Fruit fly (Drosophila melanogaster) whole organism, embryonic: ENCODE measurements around the gene CG13622.

Experiments
- CG10431 ChIP-seq: fragments of 200-800 bp; sonication (Bioruptor generic); optimal IDR thresholded peaks from 3 replicates; lab custom pipeline; 2018; ENCODE audit warnings: missing biosample characterization, mild to moderate bottlenecking, missing genetic modification characterization
- CG1647 ChIP-seq: fragments of 200-800 bp; sonication (Bioruptor generic); optimal IDR thresholded peaks from 3 replicates; lab custom pipeline; 2016; ENCODE audit warnings: missing biosample characterization, missing genetic modification characterization
- CG18476 ChIP-seq: fragments of 200-800 bp; sonication (Bioruptor generic); optimal IDR thresholded peaks from 2 replicates; lab custom pipeline; 2016; ENCODE audit warnings: missing biosample characterization, mild to moderate bottlenecking, missing genetic modification characterization
- CG2199 ChIP-seq: fragments of 200-800 bp; sonication (Bioruptor generic); IDR thresholded peaks from 3 replicates; pipeline ENCODE4 v1.3.6; 2022; ENCODE audit warnings: missing biosample characterization, missing genetic modification characterization
- CG34422 ChIP-seq: fragments of 200-800 bp; sonication (Bioruptor generic); IDR thresholded peaks from 3 replicates; pipeline ENCODE4 v1.3.6; 2022; ENCODE audit warnings: missing biosample characterization, missing genetic modification characterization
- CG6689 ChIP-seq: fragments of 200-800 bp; sonication (Bioruptor generic); IDR thresholded peaks from 2 replicates; pipeline ENCODE4 v1.3.6; 2022; ENCODE audit warnings: missing biosample characterization, missing genetic modification characterization
- CG9609 ChIP-seq: fragments of 200-800 bp; sonication (Bioruptor generic); optimal IDR thresholded peaks from 3 replicates; lab custom pipeline; 2016; ENCODE audit warnings: missing biosample characterization, missing genetic modification characterization
- CG9817 ChIP-seq: fragments of 200-800 bp; sonication (Bioruptor generic); optimal IDR thresholded peaks from 2 replicates; lab custom pipeline; 2018; ENCODE audit warnings: missing biosample characterization, mild to moderate bottlenecking, missing genetic modification characterization, moderate library complexity
- br ChIP-seq: fragments of >200 bp; optimal IDR thresholded peaks from 2 replicates; lab custom pipeline; 2017
- jing ChIP-seq: fragments of 200-800 bp; sonication (Bioruptor generic); optimal IDR thresholded peaks from 2 replicates; lab custom pipeline; 2018; ENCODE audit warnings: missing biosample characterization, mild to moderate bottlenecking, missing genetic modification characterization
- sqz ChIP-seq: fragments of 200-800 bp; sonication (Bioruptor generic); optimal IDR thresholded peaks from 3 replicates; lab custom pipeline; 2018; ENCODE audit warnings: missing biosample characterization, mild to moderate bottlenecking, missing genetic modification characterization
- ssp ChIP-seq: fragments of 200-800 bp; sonication (Bioruptor generic); IDR thresholded peaks from 2 replicates; pipeline ENCODE4 v1.3.6; 2022; ENCODE audit warnings: missing biosample characterization, missing genetic modification characterization
- sug ChIP-seq: fragments of 200-800 bp; optimal IDR thresholded peaks from 2 replicates; lab custom pipeline; 2019; ENCODE audit warnings: missing biosample characterization, mild to moderate bottlenecking, missing genetic modification characterization, moderate library complexity
- tio ChIP-seq: fragments of 200-800 bp; sonication (Bioruptor generic); optimal IDR thresholded peaks from 2 replicates; lab custom pipeline; 2017; ENCODE audit warnings: missing biosample characterization, missing genetic modification characterization, inconsistent platforms

DNA sequence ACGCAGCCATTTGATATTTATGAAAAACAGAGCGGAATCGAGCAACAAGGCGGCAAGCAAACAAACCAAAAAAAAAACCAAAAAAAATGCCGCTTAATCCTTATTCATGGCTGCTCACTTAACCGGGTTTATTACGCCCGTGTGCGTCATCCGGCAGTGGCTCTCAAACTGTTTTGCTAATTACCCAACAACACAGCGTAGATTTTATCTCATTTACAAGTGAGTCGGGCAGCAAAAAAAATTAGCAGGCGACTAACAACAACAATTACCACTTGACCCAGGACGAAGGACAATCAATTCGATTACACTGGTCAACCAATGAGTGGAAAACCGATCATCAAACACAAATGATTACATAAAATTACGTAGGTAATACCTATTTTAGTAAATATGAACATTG lies 24.7 kb upstream of the CG13622 start:
- TF ChIP-seq CG34422, result no peak
- no peak for TF ChIP-seq tio (GFP tag; lab: Kevin White, UChicago)
- no peak for TF ChIP-seq CG9817 (tag; lab: Kevin White, UChicago)
- TF ChIP-seq CG10431, result no peak
- no peak for TF ChIP-seq sqz
- no peak for TF ChIP-seq CG2199 (GFP tag; lab: Robert Waterston, UW)
- TF ChIP-seq CG1647 (GFP tag; lab: Kevin White, UChicago), result no peak
- TF ChIP-seq CG18476, result no peak
- no peak for TF ChIP-seq jing (GFP tag; lab: Kevin White, UChicago)
- no peak for TF ChIP-seq br (lab: Kevin White, UChicago)
- no peak for TF ChIP-seq sug (tag; lab: Kevin White, UChicago)
- TF ChIP-seq CG6689 (GFP tag; lab: Robert Waterston, UW), result no peak
- no peak for TF ChIP-seq ssp (GFP tag; lab: Robert Waterston, UW)
- TF ChIP-seq CG9609 (GFP tag; lab: Kevin White, UChicago), result no peak
